Fruit fly (Drosophila melanogaster): ENCODE data around the gene tara.

The tara gene

dm6 chr3R:16249829-16250814, 24.7 kb downstream of the tara start (continued):
- no peak for TF ChIP-seq CG14860 (GFP tag; IDR thresholded peaks at IDR 0.05; ENCODE audit: partially characterized antibody)
- TF ChIP-seq CG6254 (GFP tag; optimal IDR thresholded peaks at IDR 0.05): no peak
- TF ChIP-seq schlank (tag; optimal IDR thresholded peaks at IDR 0.05): peak; percentile 27
- TF ChIP-seq ranshi (GFP tag; IDR thresholded peaks at IDR 0.05): no peak
- no peak for TF ChIP-seq CG10654 (GFP tag; optimal IDR thresholded peaks at IDR 0.05)
- TF ChIP-seq CG18476 (GFP tag; optimal IDR thresholded peaks at IDR 0.05): no peak
- TF ChIP-seq vvl (GFP tag; IDR thresholded peaks at IDR 0.05): no peak
- TF ChIP-seq CG14050 (GFP tag; IDR thresholded peaks at IDR 0.05): no peak
- TF ChIP-seq CG30403 (GFP tag; optimal IDR thresholded peaks at IDR 0.05): peak; percentile 28
- TF ChIP-seq Deaf1 (tag; optimal IDR thresholded peaks at IDR 0.05): peak; percentile 100
- TF ChIP-seq CG8924 (tag; optimal IDR thresholded peaks at IDR 0.05): peak; percentile 65
- TF ChIP-seq CG8290 (GFP tag; optimal IDR thresholded peaks at IDR 0.05): no peak
- peak in 1 of 2 experiments; percentile 87 for TF ChIP-seq CG8290 (tag; optimal IDR thresholded peaks at IDR 0.05)
- no peak for TF ChIP-seq slbo (GFP tag; IDR thresholded peaks at IDR 0.05)
- peak; percentile 10 for TF ChIP-seq Dek (tag; optimal IDR thresholded peaks at IDR 0.05)
- TF ChIP-seq hbn (GFP tag; IDR thresholded peaks at IDR 0.05; ENCODE audit: partially characterized antibody): no peak
- no peak for TF ChIP-seq HLH54F (GFP tag; optimal IDR thresholded peaks at IDR 0.05)
- no peak for TF ChIP-seq gce (GFP tag; IDR thresholded peaks at IDR 0.05)
- no peak for TF ChIP-seq pum (GFP tag; optimal IDR thresholded peaks at IDR 0.05)
- TF ChIP-seq fu2 (GFP tag; optimal IDR thresholded peaks at IDR 0.05): no peak
- peak; percentile 36 for TF ChIP-seq yki (optimal IDR thresholded peaks at IDR 0.05)
- peak; percentile 76 for TF ChIP-seq CG8478 (optimal IDR thresholded peaks at IDR 0.05)
- TF ChIP-seq Hsf (GFP tag; optimal IDR thresholded peaks at IDR 0.05): peak; percentile 6
- peak; percentile 9 for TF ChIP-seq oc (tag; optimal IDR thresholded peaks at IDR 0.05)
- TF ChIP-seq Myb (GFP tag; optimal IDR thresholded peaks at IDR 0.05): peak; percentile 32
- no peak for TF ChIP-seq sna (GFP tag; IDR thresholded peaks at IDR 0.05; ENCODE audit: partially characterized antibody)
- no peak for TF ChIP-seq disco-r (GFP tag; optimal IDR thresholded peaks at IDR 0.05)
- no peak for TF ChIP-seq CG3407 (GFP tag; optimal IDR thresholded peaks at IDR 0.05)
- TF ChIP-seq da (GFP tag; optimal IDR thresholded peaks at IDR 0.05): no peak
- no peak for TF ChIP-seq CG18764 (GFP tag; optimal IDR thresholded peaks at IDR 0.05)
- no peak for TF ChIP-seq CG6654 (GFP tag; optimal IDR thresholded peaks at IDR 0.05)
- TF ChIP-seq wdn (GFP tag; IDR thresholded peaks at IDR 0.05): no peak
- TF ChIP-seq gsb-n (tag; optimal IDR thresholded peaks at IDR 0.05): no peak
- no peak for TF ChIP-seq Aef1 (GFP tag; IDR thresholded peaks at IDR 0.05)
- peak; percentile 22 for TF ChIP-seq ems (GFP tag; optimal IDR thresholded peaks at IDR 0.05)
- TF ChIP-seq gcm2 (GFP tag; optimal IDR thresholded peaks at IDR 0.05): peak; percentile 27
- TF ChIP-seq CG13424 (tag; optimal IDR thresholded peaks at IDR 0.05): peak; percentile 37
- TF ChIP-seq Dad (GFP tag; optimal IDR thresholded peaks at IDR 0.05): no peak
- TF ChIP-seq CG7963 (GFP tag; IDR thresholded peaks at IDR 0.05; ENCODE audit: partially characterized antibody): no peak
- TF ChIP-seq ERR (GFP tag; optimal IDR thresholded peaks at IDR 0.05): peak; percentile 30
- TF ChIP-seq dpn (GFP tag; optimal IDR thresholded peaks at IDR 0.05): peak in 1 of 2 experiments; percentile 23
- TF ChIP-seq nmo (GFP tag; optimal IDR thresholded peaks at IDR 0.05): no peak
- TF ChIP-seq CG10543 (GFP tag; optimal IDR thresholded peaks at IDR 0.05): peak; percentile 99
- peak; percentile 21 for TF ChIP-seq Dip3 (GFP tag; optimal IDR thresholded peaks at IDR 0.05)
- peak; percentile 3 for TF ChIP-seq CG18262 (tag; optimal IDR thresholded peaks at IDR 0.05)
- TF ChIP-seq Mad (GFP tag; optimal IDR thresholded peaks at IDR 0.05): no peak
- peak; percentile 21 for TF ChIP-seq tin (GFP tag; optimal IDR thresholded peaks at IDR 0.05)
- TF ChIP-seq Vsx1 (GFP tag; optimal IDR thresholded peaks at IDR 0.05): peak; percentile 16
- no peak for TF ChIP-seq nerfin-2 (GFP tag; IDR thresholded peaks at IDR 0.05; ENCODE audit: partially characterized antibody)
- TF ChIP-seq Gsc (GFP tag; IDR thresholded peaks at IDR 0.05): no peak
